Fruit fly (Drosophila melanogaster) whole organism, pupa: ENCODE results near the gene CG32369.

Experiments used
- CG10348 ChIP-seq: fragments of 200-800 bp; sonication (Bioruptor generic); IDR thresholded peaks from 2 replicates; pipeline ENCODE4 v1.3.6; 2022; ENCODE audit warnings: missing biosample characterization, missing genetic modification characterization
- CG12605 ChIP-seq: fragments of 200-800 bp; sonication (Bioruptor generic); IDR thresholded peaks from 2 replicates; pipeline ENCODE4 v1.3.6; 2022; ENCODE audit warnings: missing biosample characterization, missing genetic modification characterization
- CG14655 ChIP-seq: fragments of 200-800 bp; sonication (Bioruptor generic); optimal IDR thresholded peaks from 3 replicates; lab custom pipeline; 2017; ENCODE audit warnings: mild to moderate bottlenecking, missing biosample characterization, missing genetic modification reagents, missing genetic modification characterization
- CG15710 ChIP-seq: fragments of 200-800 bp; sonication (Bioruptor generic); optimal IDR thresholded peaks from 2 replicates; lab custom pipeline; 2018; ENCODE audit warnings: missing biosample characterization, mild to moderate bottlenecking, missing genetic modification characterization, moderate library complexity
- CG17806 ChIP-seq: fragments of 200-800 bp; sonication (Bioruptor generic); optimal IDR thresholded peaks from 2 replicates; lab custom pipeline; 2018; ENCODE audit warnings: missing biosample characterization, mild to moderate bottlenecking, missing genetic modification characterization, moderate library complexity
- CG8159 ChIP-seq: fragments of 200-800 bp; sonication (Bioruptor generic); optimal IDR thresholded peaks from 3 replicates; lab custom pipeline; 2018; ENCODE audit warnings: missing biosample characterization, mild to moderate bottlenecking, missing genetic modification characterization, moderate library complexity
- CG9948 ChIP-seq: fragments of 200-800 bp; sonication (Bioruptor generic); optimal IDR thresholded peaks from 2 replicates; lab custom pipeline; 2018; ENCODE audit warnings: missing biosample characterization, mild to moderate bottlenecking, missing genetic modification characterization, moderate library complexity
- D1 ChIP-seq: fragments of 200-800 bp; sonication (Bioruptor generic); optimal IDR thresholded peaks from 2 replicates; lab custom pipeline; 2018; ENCODE audit warnings: missing biosample characterization, mild to moderate bottlenecking, missing genetic modification characterization, moderate library complexity
- Pif1A ChIP-seq: fragments of 200-800 bp; sonication (Bioruptor generic); optimal IDR thresholded peaks from 3 replicates; lab custom pipeline; 2016; ENCODE audit warnings: missing biosample characterization, missing genetic modification characterization
- Pif1B ChIP-seq: fragments of 200-800 bp; sonication (Bioruptor generic); optimal IDR thresholded peaks from 3 replicates; lab custom pipeline; 2016; ENCODE audit warnings: missing biosample characterization, missing genetic modification characterization
- Snoo ChIP-seq: fragments of 200-800 bp; sonication (Bioruptor generic); optimal IDR thresholded peaks from 3 replicates; lab custom pipeline; 2017; ENCODE audit warnings: missing biosample characterization, mild to moderate bottlenecking, missing genetic modification characterization, inconsistent platforms
- rn ChIP-seq: fragments of 200-800 bp; sonication (Bioruptor generic); IDR thresholded peaks from 2 replicates; pipeline ENCODE4 v1.3.6; 2022; ENCODE audit warnings: missing biosample characterization, missing genetic modification characterization

- TF ChIP-seq rn (GFP tag; lab: Robert Waterston, UW) (no peak), Pif1A (GFP tag; lab: Kevin White, UChicago) (no peak), CG9948 (tag; lab: Kevin White, UChicago) (no peak), CG8159 (tag; lab: Kevin White, UChicago) (no peak), CG14655 (GFP tag; lab: Kevin White, UChicago) (no peak), CG15710 (tag; lab: Kevin White, UChicago) (no peak), D1 (tag; lab: Kevin White, UChicago) (no peak), Snoo (tag; lab: Kevin White, UChicago) (no peak), CG12605 (GFP tag; lab: Robert Waterston, UW) (no peak), Pif1B (GFP tag; lab: Kevin White, UChicago) (no peak), CG10348 (no peak), CG17806 (no peak)
Measured at dm6 chr3L:7747044-7747443, 62.6 kb downstream of the CG32369 start, which contains the start of gene CG13685.
